Worm (Caenorhabditis elegans) whole organism, early embryonic: Measurements from ENCODE around the gene ulp-1.

Experiments used
- B0310.2 ChIP-seq: sonication (generic microtip); optimal IDR thresholded peaks from 2 replicates; lab custom pipeline; 2016; ENCODE audit warnings: mild to moderate bottlenecking, missing genetic modification characterization, missing compliant biosample characterization
- F13C5.2 ChIP-seq: sonication (generic microtip); optimal IDR thresholded peaks from 2 replicates; lab custom pipeline; 2017; ENCODE audit warnings: mild to moderate bottlenecking, missing genetic modification characterization, inconsistent platforms, missing compliant biosample characterization
- aly-1 ChIP-seq: sonication (generic microtip); optimal IDR thresholded peaks from 2 replicates; lab custom pipeline; 2016; ENCODE audit warnings: missing genetic modification characterization, missing compliant biosample characterization
- ama-1 ChIP-seq: fragments of 150-350 bp; optimal IDR thresholded peaks from 2 replicates; lab custom pipeline; 2014
- ceh-13 ChIP-seq: fragments of 200-800 bp; sonication (Bioruptor generic); optimal IDR thresholded peaks from 2 replicates; lab custom pipeline; 2018; ENCODE audit warnings: mild to moderate bottlenecking, missing genetic modification characterization, missing compliant biosample characterization
- ets-7 ChIP-seq: sonication (generic microtip); optimal IDR thresholded peaks from 2 replicates; lab custom pipeline; 2016; ENCODE audit warnings: missing genotype, missing genetic modification characterization, missing compliant biosample characterization
- flt-1 ChIP-seq: fragments of 200-800 bp; sonication (Bioruptor generic); IDR thresholded peaks from 2 replicates; pipeline ENCODE4 v1.3.6; 2022; ENCODE audit warnings: missing genetic modification characterization, missing compliant biosample characterization
- hmbx-1 ChIP-seq: sonication (generic microtip); optimal IDR thresholded peaks from 2 replicates; lab custom pipeline; 2016; ENCODE audit warnings: mild to moderate bottlenecking, missing genetic modification characterization, missing compliant biosample characterization
- hmg-4 ChIP-seq: fragments of 200-800 bp; sonication (Bioruptor generic); optimal IDR thresholded peaks from 2 replicates; lab custom pipeline; 2018; ENCODE audit warnings: mild to moderate bottlenecking, missing genetic modification characterization, missing compliant biosample characterization
- pes-1 ChIP-seq: fragments of 200-800 bp; sonication (Bioruptor generic); IDR thresholded peaks from 2 replicates; pipeline ENCODE4 v1.3.6; 2022; ENCODE audit warnings: missing genetic modification reagents, missing genetic modification characterization, missing compliant biosample characterization
- scrt-1 ChIP-seq: fragments of 200-800 bp; sonication (Bioruptor generic); IDR thresholded peaks from 2 replicates; pipeline ENCODE4 v1.3.6; 2022; ENCODE audit warnings: missing genetic modification characterization, missing compliant biosample characterization
- sea-1 ChIP-seq: fragments of 200-800 bp; sonication (Bioruptor generic); conservative IDR thresholded peaks from 2 replicates; pipeline ENCODE4 v1.3.6; 2022; ENCODE audit warnings: missing genetic modification characterization, missing compliant biosample characterization
- tbx-11 ChIP-seq: fragments of 200-800 bp; sonication (Bioruptor generic); IDR thresholded peaks from 2 replicates; pipeline ENCODE4 v1.3.6; 2022; ENCODE audit warnings: missing genetic modification characterization, missing compliant biosample characterization
- tbx-37 ChIP-seq: fragments of 200-800 bp; sonication (Bioruptor generic); conservative IDR thresholded peaks from 2 replicates; pipeline ENCODE4 v1.3.6; 2022; ENCODE audit warnings: missing genetic modification reagents, missing genetic modification characterization, missing compliant biosample characterization

DNA sequence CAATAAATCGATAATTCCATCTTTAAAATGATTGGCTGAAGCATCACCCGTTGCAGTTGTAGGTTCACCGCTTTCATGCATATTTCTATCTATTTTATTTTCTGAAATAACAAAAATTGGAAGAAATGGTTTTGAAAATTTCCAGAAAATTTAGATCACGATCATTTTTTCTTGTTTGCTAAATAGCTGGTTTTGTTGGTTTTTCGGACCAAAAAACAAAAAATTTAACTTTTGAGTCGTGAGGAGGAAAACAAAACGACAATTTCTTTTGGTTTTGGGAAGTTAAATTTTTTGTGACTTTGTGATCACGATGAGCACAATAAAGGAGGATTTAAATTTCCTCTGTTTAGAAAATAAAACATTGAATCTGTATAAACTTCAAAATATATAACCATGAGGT, 4.4 kb downstream of the ulp-1 start, which contains the start of gene T10F2.2:
- TF ChIP-seq tbx-11 (no peak), ets-7 (tag; lab: Kevin White, UChicago) (no peak), ama-1 (lab: Kevin White, UChicago) (peak; percentile 35), hmbx-1 (tag; lab: Kevin White, UChicago) (no peak), ceh-13 (GFP tag; lab: Kevin White, UChicago) (no peak), B0310.2 (no peak), hmg-4 (no peak), sea-1 (no peak), tbx-37 (GFP tag; lab: Robert Waterston, UW) (no peak), aly-1 (tag; lab: Kevin White, UChicago) (no peak), F13C5.2 (tag; lab: Kevin White, UChicago) (no peak), scrt-1 (GFP tag; lab: Robert Waterston, UW) (no peak), pes-1 (GFP tag; lab: Robert Waterston, UW) (no peak), flt-1 (GFP tag; lab: Robert Waterston, UW) (no peak)
